Fruit fly (Drosophila melanogaster) whole organism, prepupa: ENCODE data around the gene CG14645.

Source experiments
- Blimp-1 ChIP-seq: fragments of 200-800 bp; sonication (Bioruptor generic); optimal IDR thresholded peaks from 3 replicates; lab custom pipeline; 2017; ENCODE audit warnings: missing biosample characterization, missing genetic modification characterization, mild to moderate bottlenecking, moderate library complexity, missing genetic modification reagents
- CG10669 ChIP-seq: fragments of 200-800 bp; sonication (Bioruptor generic); optimal IDR thresholded peaks from 3 replicates; lab custom pipeline; 2018; ENCODE audit warnings: missing biosample characterization, mild to moderate bottlenecking, missing genetic modification characterization, moderate library complexity
- CG15336 ChIP-seq: fragments of 200-800 bp; sonication (Bioruptor generic); IDR thresholded peaks from 2 replicates; pipeline ENCODE4 v1.3.6; 2022; ENCODE audit warnings: missing biosample characterization, missing genetic modification characterization
- CG1621 ChIP-seq: fragments of 200-800 bp; sonication (Bioruptor generic); optimal IDR thresholded peaks from 3 replicates; lab custom pipeline; 2018; ENCODE audit warnings: missing biosample characterization, mild to moderate bottlenecking, missing genetic modification characterization
- CG16779 ChIP-seq: fragments of 200-800 bp; sonication (Bioruptor generic); optimal IDR thresholded peaks from 3 replicates; lab custom pipeline; 2017; ENCODE audit warnings: missing biosample characterization, mild to moderate bottlenecking, missing genetic modification characterization
- CG31627 ChIP-seq: fragments of 200-800 bp; sonication (Bioruptor generic); optimal IDR thresholded peaks from 3 replicates; lab custom pipeline; 2016; ENCODE audit warnings: missing biosample characterization, missing genetic modification characterization
- CG34406 ChIP-seq: fragments of 200-800 bp; sonication (Bioruptor generic); optimal IDR thresholded peaks from 3 replicates; lab custom pipeline; 2016; ENCODE audit warnings: missing biosample characterization, missing genetic modification characterization
- CG3919 ChIP-seq: fragments of 200-800 bp; sonication (Bioruptor generic); optimal IDR thresholded peaks from 3 replicates; lab custom pipeline; 2016; ENCODE audit warnings: missing biosample characterization, missing genetic modification characterization
- CG4318 ChIP-seq: fragments of 200-800 bp; sonication (Bioruptor generic); optimal IDR thresholded peaks from 3 replicates; lab custom pipeline; 2017; ENCODE audit warnings: missing biosample characterization, mild to moderate bottlenecking, missing genetic modification characterization
- CG6163 ChIP-seq: fragments of 200-800 bp; sonication (Bioruptor generic); IDR thresholded peaks from 3 replicates; pipeline ENCODE4 v1.3.6; 2022; ENCODE audit warnings: missing biosample characterization, missing genetic modification characterization
- CG6276 ChIP-seq: fragments of 200-800 bp; sonication (Bioruptor generic); optimal IDR thresholded peaks from 2 replicates; lab custom pipeline; 2017; ENCODE audit warnings: missing biosample characterization, mild to moderate bottlenecking, missing genetic modification characterization
- CG6792 ChIP-seq: fragments of 200-800 bp; sonication (Bioruptor generic); optimal IDR thresholded peaks from 3 replicates; lab custom pipeline; 2016; ENCODE audit warnings: missing biosample characterization, missing genetic modification characterization
- CG6808 ChIP-seq: fragments of 200-800 bp; sonication (Bioruptor generic); optimal IDR thresholded peaks from 3 replicates; lab custom pipeline; 2017; ENCODE audit warnings: missing biosample characterization, missing genetic modification characterization, mild to moderate bottlenecking, moderate library complexity, missing genetic modification reagents
- CG6854 ChIP-seq: fragments of 200-800 bp; sonication (Bioruptor generic); optimal IDR thresholded peaks from 2 replicates; lab custom pipeline; 2017; ENCODE audit warnings: missing biosample characterization, mild to moderate bottlenecking, missing genetic modification characterization
- CG8119 ChIP-seq: fragments of 200-800 bp; sonication (Bioruptor generic); IDR thresholded peaks from 3 replicates; pipeline ENCODE4 v1.3.6; 2022; ENCODE audit warnings: missing biosample characterization, missing genetic modification characterization
- CG8319 ChIP-seq: fragments of 200-800 bp; sonication (Bioruptor generic); optimal IDR thresholded peaks from 3 replicates; lab custom pipeline; 2016; ENCODE audit warnings: missing biosample characterization, missing genetic modification characterization
- CG8632 ChIP-seq: fragments of 200-800 bp; sonication (Bioruptor generic); optimal IDR thresholded peaks from 3 replicates; lab custom pipeline; 2016; ENCODE audit warnings: missing biosample characterization, missing genetic modification characterization
- Eip75B ChIP-seq: fragments of 200-800 bp; sonication (Bioruptor generic); optimal IDR thresholded peaks from 3 replicates; lab custom pipeline; 2016; ENCODE audit warnings: missing biosample characterization, missing genetic modification characterization
- Eip78C ChIP-seq: fragments of 200-800 bp; sonication (Bioruptor generic); peaks from one replicate; lab custom pipeline; 2016; ENCODE audit warnings: missing biosample characterization, missing genetic modification characterization
- Eip93F ChIP-seq: fragments of 200-800 bp; sonication (Bioruptor generic); optimal IDR thresholded peaks from 2 replicates; lab custom pipeline; 2016; ENCODE audit warnings: missing biosample characterization, mild to moderate bottlenecking, missing genetic modification characterization
- Ets21C ChIP-seq: fragments of 200-800 bp; sonication (Bioruptor generic); optimal IDR thresholded peaks from 3 replicates; lab custom pipeline; 2016; ENCODE audit warnings: missing biosample characterization, missing genetic modification characterization
- Ets96B ChIP-seq: fragments of 200-800 bp; optimal IDR thresholded peaks from 2 replicates; lab custom pipeline; 2019; ENCODE audit warnings: missing biosample characterization, mild to moderate bottlenecking, missing genetic modification characterization, moderate library complexity
- Hr38 ChIP-seq: sonication (Bioruptor generic); optimal IDR thresholded peaks from 2 replicates; lab custom pipeline; 2016; ENCODE audit warnings: missing biosample characterization, missing genetic modification characterization
- Hr39 ChIP-seq: fragments of 200-800 bp; sonication (Bioruptor generic); optimal IDR thresholded peaks from 2 replicates; lab custom pipeline; 2016; ENCODE audit warnings: missing biosample characterization, missing genetic modification characterization
- Hr4 ChIP-seq: fragments of 200-800 bp; sonication (Bioruptor generic); optimal IDR thresholded peaks from 3 replicates; lab custom pipeline; 2016; ENCODE audit warnings: missing biosample characterization, missing genetic modification characterization
- Lpt ChIP-seq: fragments of 200-800 bp; sonication (Bioruptor generic); optimal IDR thresholded peaks from 3 replicates; lab custom pipeline; 2016; ENCODE audit warnings: missing biosample characterization, missing genetic modification characterization
- Met ChIP-seq: fragments of 200-800 bp; sonication (Bioruptor generic); optimal IDR thresholded peaks from 3 replicates; lab custom pipeline; 2016; ENCODE audit warnings: missing biosample characterization, missing genetic modification characterization
- OdsH ChIP-seq: fragments of 200-800 bp; sonication (Bioruptor generic); optimal IDR thresholded peaks from 3 replicates; lab custom pipeline; 2016; ENCODE audit warnings: missing biosample characterization, missing genetic modification characterization
- Smox ChIP-seq: fragments of 200-800 bp; sonication (Bioruptor generic); optimal IDR thresholded peaks from 3 replicates; lab custom pipeline; 2016; ENCODE audit warnings: missing biosample characterization, missing genetic modification characterization
- Sox102F ChIP-seq: fragments of 200-800 bp; sonication (Bioruptor generic); optimal IDR thresholded peaks from 2 replicates; lab custom pipeline; 2016; ENCODE audit warnings: missing biosample characterization, mild to moderate bottlenecking, missing genetic modification characterization
- Sox14 ChIP-seq: fragments of 200-800 bp; sonication (Bioruptor generic); optimal IDR thresholded peaks from 3 replicates; lab custom pipeline; 2016; ENCODE audit warnings: missing biosample characterization, missing genetic modification characterization
- Sox15 ChIP-seq: fragments of 200-800 bp; sonication (Bioruptor generic); optimal IDR thresholded peaks from 3 replicates; lab custom pipeline; 2016; ENCODE audit warnings: missing biosample characterization, missing genetic modification characterization
- acj6 ChIP-seq: fragments of 200-800 bp; sonication (Bioruptor generic); optimal IDR thresholded peaks from 3 replicates; lab custom pipeline; 2016; ENCODE audit warnings: missing biosample characterization, missing genetic modification characterization
- dac ChIP-seq: fragments of 200-800 bp; sonication (Bioruptor generic); optimal IDR thresholded peaks from 2 replicates; lab custom pipeline; 2017; ENCODE audit warnings: missing biosample characterization, mild to moderate bottlenecking, missing genetic modification characterization
- dsx ChIP-seq: fragments of 200-800 bp; optimal IDR thresholded peaks from 3 replicates; lab custom pipeline; 2019; ENCODE audit warnings: missing biosample characterization, mild to moderate bottlenecking, missing genetic modification characterization, moderate library complexity; ENCODE audit not compliant: poor library complexity, severe bottlenecking
- esn ChIP-seq: fragments of 200-800 bp; sonication (Bioruptor generic); optimal IDR thresholded peaks from 2 replicates; lab custom pipeline; 2016; ENCODE audit warnings: missing biosample characterization, mild to moderate bottlenecking, missing genetic modification characterization, moderate library complexity
- fd59A ChIP-seq: fragments of 200-800 bp; sonication (Bioruptor generic); optimal IDR thresholded peaks from 2 replicates; lab custom pipeline; 2017; ENCODE audit warnings: missing biosample characterization, mild to moderate bottlenecking, missing genetic modification characterization, missing genetic modification reagents
- fd85E ChIP-seq: fragments of 200-800 bp; sonication (Bioruptor generic); optimal IDR thresholded peaks from 3 replicates; lab custom pipeline; 2016; ENCODE audit warnings: missing biosample characterization, missing genetic modification characterization
- fkh ChIP-seq: fragments of 200-800 bp; sonication (Bioruptor generic); optimal IDR thresholded peaks from 3 replicates; lab custom pipeline; 2017; ENCODE audit warnings: missing biosample characterization, mild to moderate bottlenecking, missing genetic modification characterization, moderate library complexity
- lz ChIP-seq: fragments of 200-800 bp; sonication (Bioruptor generic); optimal IDR thresholded peaks from 3 replicates; lab custom pipeline; 2016; ENCODE audit warnings: missing biosample characterization, missing genetic modification characterization
- net ChIP-seq: fragments of 200-800 bp; sonication (Bioruptor generic); optimal IDR thresholded peaks from 3 replicates; lab custom pipeline; 2016; ENCODE audit warnings: missing biosample characterization, missing genetic modification characterization
- spab ChIP-seq: fragments of 200-800 bp; sonication (Bioruptor generic); optimal IDR thresholded peaks from 2 replicates; lab custom pipeline; 2017; ENCODE audit warnings: missing biosample characterization, mild to moderate bottlenecking, missing genetic modification characterization, missing genetic modification reagents
- ss ChIP-seq, 2 experiments: fragments of 200-800 bp; sonication (Bioruptor generic); optimal IDR thresholded peaks; 2 replicates in 1 of 2; 3 replicates in 1 of 2; lab custom pipeline; 2017 to 2018; ENCODE audit warnings: mild to moderate bottlenecking in 2 of 2, missing biosample characterization in 2 of 2, missing genetic modification characterization in 2 of 2, moderate library complexity in 1 of 2
- topi ChIP-seq: fragments of 200-800 bp; sonication (Bioruptor generic); optimal IDR thresholded peaks from 3 replicates; lab custom pipeline; 2016; ENCODE audit warnings: missing biosample characterization, missing genetic modification characterization
- vri ChIP-seq: fragments of 200-800 bp; sonication (Bioruptor generic); optimal IDR thresholded peaks from 3 replicates; lab custom pipeline; 2016; ENCODE audit warnings: missing biosample characterization, mild to moderate bottlenecking, missing genetic modification characterization

Gene CG14645

DNA sequence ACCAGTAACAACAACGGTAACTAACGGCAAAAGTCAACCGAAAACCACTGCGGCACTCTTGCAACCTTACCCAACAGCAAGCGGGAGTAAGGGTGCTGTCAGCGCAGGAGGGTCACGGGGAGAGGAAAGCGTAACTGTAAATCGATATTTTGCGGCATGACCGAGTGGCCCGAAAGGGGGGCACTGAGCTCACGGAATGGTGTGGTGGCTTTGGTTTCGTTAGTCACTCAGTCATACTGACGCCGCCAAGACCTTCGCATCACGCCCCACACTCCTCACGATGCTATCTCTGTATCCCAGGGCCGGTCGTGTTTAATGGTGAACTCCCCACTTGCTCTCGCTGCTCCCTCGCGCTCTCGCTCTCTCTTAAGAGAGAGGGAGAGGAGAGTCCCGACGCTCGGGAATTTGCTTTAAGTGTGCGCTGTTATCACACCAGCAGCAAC lies 25.8 kb downstream of the CG14645 start (continued):
- TF ChIP-seq Hr38 (GFP tag; lab: Kevin White, UChicago) (no peak), OdsH (GFP tag; lab: Kevin White, UChicago) (no peak), Hr39 (GFP tag; lab: Kevin White, UChicago) (no peak), fd59A (GFP tag; lab: Kevin White, UChicago) (no peak), Sox102F (peak; percentile 13), CG4318 (no peak), CG31627 (GFP tag; lab: Kevin White, UChicago) (no peak), CG8632 (GFP tag; lab: Kevin White, UChicago) (no peak), net (GFP tag; lab: Kevin White, UChicago) (peak; percentile 11), lz (GFP tag; lab: Kevin White, UChicago) (peak; percentile 11), CG3919 (peak; percentile 14), spab (no peak), Ets21C (GFP tag; lab: Kevin White, UChicago) (no peak), CG34406 (no peak), Sox15 (GFP tag; lab: Kevin White, UChicago) (no peak), Met (GFP tag; lab: Kevin White, UChicago) (no peak), Lpt (peak; percentile 36), Sox14 (GFP tag; lab: Kevin White, UChicago) (peak; percentile 12), CG6792 (GFP tag; lab: Kevin White, UChicago) (no peak), CG1621 (tag; lab: Kevin White, UChicago) (peak; percentile 25), CG8319 (no peak), dsx (GFP tag; lab: Kevin White, UChicago) (peak; percentile 42), Eip93F (GFP tag; lab: Kevin White, UChicago) (no peak), CG10669 (GFP tag; lab: Kevin White, UChicago) (no peak), CG16779 (tag; lab: Kevin White, UChicago) (no peak), ss (GFP tag; optimal IDR thresholded peaks at IDR 0.05; lab: Kevin White, UChicago) (peak in 1 of 2 experiments; percentile 24), Eip75B (GFP tag; lab: Kevin White, UChicago) (peak; percentile 45), Blimp-1 (GFP tag; lab: Kevin White, UChicago) (no peak)
- TF ChIP-seq, all 60 proteins: peak for 21

DNA sequence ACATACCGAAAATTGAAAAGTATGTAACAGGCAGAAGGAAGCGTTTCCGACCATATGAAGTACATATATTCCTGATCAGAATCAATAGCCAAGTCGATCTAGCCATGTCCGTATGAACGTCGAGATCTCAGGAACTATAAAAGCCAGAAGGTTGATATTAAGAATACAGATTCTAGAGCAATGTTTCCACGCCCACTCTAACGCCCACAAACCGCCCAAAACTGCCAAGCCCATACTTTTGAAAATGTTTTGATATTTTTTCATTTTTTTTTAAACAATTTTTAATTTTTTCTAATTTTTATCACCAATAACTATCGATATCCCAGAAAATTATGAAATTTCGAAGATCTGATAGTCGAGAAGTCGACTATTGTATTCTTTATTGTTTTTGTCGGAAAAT lies 27.1 kb downstream of the CG14645 start:
- TF ChIP-seq Hr4 (GFP tag; lab: Kevin White, UChicago) (no peak), CG6276 (GFP tag; lab: Kevin White, UChicago) (no peak), fd85E (GFP tag; lab: Kevin White, UChicago) (no peak), fkh (GFP tag; lab: Kevin White, UChicago) (no peak), vri (no peak), CG8119 (no peak), lz (GFP tag; lab: Kevin White, UChicago) (no peak), ss (GFP tag; optimal IDR thresholded peaks at IDR 0.05; lab: Kevin White, UChicago) (no peak), CG6163 (GFP tag; lab: Robert Waterston, UW) (no peak), CG10669 (GFP tag; lab: Kevin White, UChicago) (no peak), Eip78C (no peak), CG16779 (tag; lab: Kevin White, UChicago) (no peak)

DNA sequence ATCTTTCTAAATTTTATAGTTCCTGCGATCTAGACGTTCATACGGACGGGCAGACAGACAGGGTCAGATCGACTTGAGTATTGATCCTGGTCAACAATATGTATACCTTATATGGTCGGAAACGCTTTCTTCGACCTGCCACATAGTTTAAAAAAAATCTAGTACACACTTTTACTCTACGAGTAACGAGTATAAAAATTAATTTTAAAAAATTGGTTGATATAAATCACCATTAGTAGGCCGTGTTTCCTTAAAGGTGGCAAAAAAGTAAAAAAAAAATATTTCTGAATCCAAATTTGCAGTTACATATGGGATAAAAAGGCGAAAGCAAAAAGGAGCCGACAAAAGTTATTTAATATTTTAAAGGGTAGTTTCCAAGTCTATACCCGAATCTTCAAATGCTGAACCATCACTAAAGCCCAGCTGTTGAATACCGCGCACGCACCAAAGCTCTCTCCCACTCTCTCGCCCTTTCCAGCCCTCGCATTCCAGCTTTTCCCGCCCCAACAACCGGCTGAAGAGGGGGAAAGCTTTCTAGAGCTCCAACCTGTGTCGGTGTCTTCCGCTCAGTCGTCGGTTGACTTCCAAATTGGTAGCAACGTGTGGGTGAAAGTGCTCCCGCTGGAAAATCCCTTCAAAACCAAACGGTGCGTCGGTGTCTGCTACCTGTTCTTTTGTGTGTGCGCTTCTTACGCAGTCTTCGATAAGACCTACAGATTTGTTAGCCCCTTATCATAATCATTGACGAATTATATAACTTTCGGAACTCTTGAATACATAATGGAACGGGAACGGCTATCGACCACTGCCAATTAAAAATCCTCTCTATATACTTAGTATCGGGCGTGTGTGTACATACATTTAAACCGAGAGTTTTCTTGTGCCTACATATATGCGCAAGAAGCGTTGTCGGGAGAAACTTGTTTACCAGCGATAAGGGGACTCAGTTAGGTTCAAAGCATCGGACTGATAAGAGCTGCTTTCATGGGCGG lies 43.8 kb downstream of the CG14645 start, which contains the start of gene Sfxn1-3:
TSS of gene Sfxn1-3 (plus strand) at position 238 of the 992 bp plus-strand sequence.
- TF ChIP-seq CG15336 (GFP tag; lab: Robert Waterston, UW) = no peak; the same call in 1 of the 2 replicates
- peak; percentile 64 for TF ChIP-seq esn
- TF ChIP-seq Ets21C (GFP tag; lab: Kevin White, UChicago) = no peak
- TF ChIP-seq CG16779 (tag; lab: Kevin White, UChicago) = no peak
- TF ChIP-seq Smox (GFP tag; lab: Kevin White, UChicago) = peak; percentile 34
- TF ChIP-seq dac (GFP tag; lab: Kevin White, UChicago) = no peak
- no peak for TF ChIP-seq CG4318
- TF ChIP-seq CG6854 (GFP tag; lab: Kevin White, UChicago) = peak; percentile 90
- no peak for TF ChIP-seq CG8319
- peak; percentile 100 for TF ChIP-seq vri
- peak; percentile 88 for TF ChIP-seq Eip78C
- TF ChIP-seq topi (GFP tag; lab: Kevin White, UChicago) = peak; percentile 57
- no peak for TF ChIP-seq Ets96B
- peak; percentile 54 for TF ChIP-seq Met (GFP tag; lab: Kevin White, UChicago)
- TF ChIP-seq Sox15 (GFP tag; lab: Kevin White, UChicago) = no peak
- no peak for TF ChIP-seq Eip93F (GFP tag; lab: Kevin White, UChicago)
- TF ChIP-seq Sox102F = no peak
- no peak for TF ChIP-seq CG6808 (GFP tag; lab: Kevin White, UChicago)
- no peak for TF ChIP-seq Hr38 (GFP tag; lab: Kevin White, UChicago)
- peak; percentile 2 for TF ChIP-seq acj6 (GFP tag; lab: Kevin White, UChicago)
